Worm (Caenorhabditis elegans) whole organism, L3 larva: ENCODE results near the gene C16C8.9.

Experiments
- R02D3.7 ChIP-seq: fragments of 150-350 bp; optimal IDR thresholded peaks from 2 replicates; lab custom pipeline; 2014; ENCODE audit warnings: missing biosample characterization, missing genetic modification characterization
- ZK546.5 ChIP-seq: sonication (generic microtip); optimal IDR thresholded peaks from 2 replicates; lab custom pipeline; 2017; ENCODE audit warnings: missing biosample characterization, missing genetic modification characterization
- aly-2 ChIP-seq: fragments of 150-350 bp; optimal IDR thresholded peaks from 2 replicates; lab custom pipeline; 2014; ENCODE audit warnings: missing biosample characterization, missing genetic modification characterization
- ama-1 ChIP-seq: fragments of 150-350 bp; optimal IDR thresholded peaks from 2 replicates; lab custom pipeline; 2018
- ceh-16 ChIP-seq: sonication (generic microtip); optimal IDR thresholded peaks from 2 replicates; lab custom pipeline; 2017; ENCODE audit warnings: missing biosample characterization, missing genetic modification characterization
- ceh-28 ChIP-seq: fragments of 150-350 bp; optimal IDR thresholded peaks from 2 replicates; lab custom pipeline; 2014; ENCODE audit warnings: missing biosample characterization, missing genetic modification reagents, missing genetic modification characterization
- ceh-82 ChIP-seq: fragments of 150-350 bp; optimal IDR thresholded peaks from 2 replicates; lab custom pipeline; 2014; ENCODE audit warnings: missing biosample characterization, missing genetic modification characterization
- ceh-9 ChIP-seq: sonication (generic microtip); optimal IDR thresholded peaks from 2 replicates; lab custom pipeline; 2018; ENCODE audit warnings: missing biosample characterization, missing genetic modification characterization
- daf-12 ChIP-seq: fragments of 150-350 bp; optimal IDR thresholded peaks from 2 replicates; lab custom pipeline; 2014; ENCODE audit warnings: missing biosample characterization, missing genetic modification reagents, missing genetic modification characterization
- egl-27 ChIP-seq: sonication (generic microtip); optimal IDR thresholded peaks from 4 replicates; lab custom pipeline; 2017; ENCODE audit warnings: missing biosample characterization, missing genetic modification reagents, missing genetic modification characterization
- egl-5 ChIP-seq: fragments of 150-350 bp; optimal IDR thresholded peaks from 2 replicates; lab custom pipeline; 2017; ENCODE audit warnings: missing biosample characterization, missing genetic modification reagents, missing genetic modification characterization, inconsistent platforms
- elt-2 ChIP-seq: sonication (generic microtip); optimal IDR thresholded peaks from 2 replicates; lab custom pipeline; 2016; ENCODE audit warnings: missing genetic modification reagents, mild to moderate bottlenecking, missing genetic modification characterization, missing compliant biosample characterization
- elt-3 ChIP-seq, 3 experiments: fragments of 150-350 bp in 1 of 3; sonication (generic microtip) in 2 of 3; optimal IDR thresholded peaks; 2 replicates in 2 of 3; 4 replicates in 1 of 3; lab custom pipeline; 2014 to 2017; ENCODE audit warnings: missing biosample characterization in 3 of 3, missing genetic modification characterization in 3 of 3
- eor-1 ChIP-seq, 2 experiments: fragments of 150-350 bp; optimal IDR thresholded peaks; 2 replicates each; lab custom pipeline; 2014 to 2018; ENCODE audit warnings: missing biosample characterization in 2 of 2, missing genetic modification characterization in 2 of 2
- fkh-10 ChIP-seq: sonication (generic microtip); optimal IDR thresholded peaks from 2 replicates; lab custom pipeline; 2017; ENCODE audit warnings: missing biosample characterization, missing genetic modification reagents, missing genetic modification characterization
- fkh-2 ChIP-seq: fragments of 150-350 bp; optimal IDR thresholded peaks from 2 replicates; lab custom pipeline; 2014; ENCODE audit warnings: missing biosample characterization, missing genetic modification reagents, missing genetic modification characterization
- fos-1 ChIP-seq: fragments of 150-350 bp; optimal IDR thresholded peaks from 2 replicates; lab custom pipeline; 2014; ENCODE audit warnings: missing biosample characterization, missing genetic modification characterization
- hmg-11 ChIP-seq: sonication (generic microtip); optimal IDR thresholded peaks from 2 replicates; lab custom pipeline; 2016; ENCODE audit warnings: missing genetic modification characterization, missing compliant biosample characterization
- jun-1 ChIP-seq: fragments of 150-350 bp; optimal IDR thresholded peaks from 2 replicates; lab custom pipeline; 2014; ENCODE audit warnings: missing biosample characterization, missing genetic modification reagents, missing genetic modification characterization
- lin-15B ChIP-seq: fragments of 150-350 bp; optimal IDR thresholded peaks from 2 replicates; lab custom pipeline; 2014; ENCODE audit warnings: missing biosample characterization, missing genetic modification characterization
- lin-39 ChIP-seq: fragments of 150-350 bp; optimal IDR thresholded peaks from 2 replicates; lab custom pipeline; 2018; ENCODE audit warnings: missing biosample characterization, missing genetic modification reagents, missing genetic modification characterization
- lsy-12 ChIP-seq: sonication (generic microtip); optimal IDR thresholded peaks from 2 replicates; lab custom pipeline; 2016; ENCODE audit warnings: mild to moderate bottlenecking, missing genetic modification characterization, missing compliant biosample characterization
- mdl-1 ChIP-seq: fragments of 150-350 bp; optimal IDR thresholded peaks from 2 replicates; lab custom pipeline; 2014; ENCODE audit warnings: missing biosample characterization, missing genetic modification characterization
- nfya-1 ChIP-seq: sonication (generic microtip); optimal IDR thresholded peaks from 2 replicates; lab custom pipeline; 2017; ENCODE audit warnings: missing genetic modification characterization, mild to moderate bottlenecking, missing compliant biosample characterization, antibody characterized with exemption, moderate library complexity; ENCODE audit not compliant: insufficient read depth
- nhr-11 ChIP-seq: fragments of 150-350 bp; optimal IDR thresholded peaks from 2 replicates; lab custom pipeline; 2014; ENCODE audit warnings: missing biosample characterization, missing genetic modification characterization
- nhr-12 ChIP-seq: fragments of 150-350 bp; optimal IDR thresholded peaks from 2 replicates; lab custom pipeline; 2014; ENCODE audit warnings: missing biosample characterization, missing genetic modification characterization
- nhr-23 ChIP-seq: fragments of 150-350 bp; optimal IDR thresholded peaks from 2 replicates; lab custom pipeline; 2014; ENCODE audit warnings: missing biosample characterization, missing genetic modification reagents, missing genetic modification characterization
- nhr-237 ChIP-seq: fragments of 150-350 bp; optimal IDR thresholded peaks from 2 replicates; lab custom pipeline; 2014; ENCODE audit warnings: missing biosample characterization, missing genetic modification characterization
- nhr-25 ChIP-seq: sonication (generic microtip); optimal IDR thresholded peaks from 2 replicates; lab custom pipeline; 2017; ENCODE audit warnings: missing biosample characterization, missing genetic modification characterization
- nhr-28 ChIP-seq: fragments of 150-350 bp; optimal IDR thresholded peaks from 2 replicates; lab custom pipeline; 2014; ENCODE audit warnings: missing biosample characterization, missing genetic modification characterization
- nhr-43 ChIP-seq: sonication (generic microtip); optimal IDR thresholded peaks from 2 replicates; lab custom pipeline; 2016; ENCODE audit warnings: mild to moderate bottlenecking, missing genetic modification characterization, missing compliant biosample characterization; ENCODE audit not compliant: poor library complexity, severe bottlenecking
- nhr-67 ChIP-seq: fragments of 150-350 bp; optimal IDR thresholded peaks from 2 replicates; lab custom pipeline; 2014; ENCODE audit warnings: missing biosample characterization, missing genetic modification characterization
- nhr-76 ChIP-seq: fragments of 150-350 bp; sonication (generic microtip); optimal IDR thresholded peaks from 5 replicates; lab custom pipeline; 2014; ENCODE audit warnings: missing biosample characterization, missing genetic modification characterization
- pha-4 ChIP-seq: fragments of 150-350 bp; optimal IDR thresholded peaks from 2 replicates; lab custom pipeline; 2014; ENCODE audit warnings: missing biosample characterization, missing genetic modification reagents, missing genetic modification characterization
- pqm-1 ChIP-seq: fragments of 150-350 bp; optimal IDR thresholded peaks from 2 replicates; lab custom pipeline; 2017; ENCODE audit warnings: missing biosample characterization, missing genetic modification characterization, inconsistent platforms
- sea-2 ChIP-seq: fragments of 150-350 bp; sonication (generic microtip); optimal IDR thresholded peaks from 4 replicates; lab custom pipeline; 2014; ENCODE audit warnings: missing biosample characterization, missing genetic modification reagents, missing genetic modification characterization
- snpc-4 ChIP-seq: fragments of 150-350 bp; optimal IDR thresholded peaks from 2 replicates; lab custom pipeline; 2014; ENCODE audit warnings: missing biosample characterization, missing genetic modification characterization
- tbx-2 ChIP-seq: sonication (generic microtip); optimal IDR thresholded peaks from 2 replicates; lab custom pipeline; 2016; ENCODE audit warnings: mild to moderate bottlenecking, missing genetic modification characterization, missing compliant biosample characterization
- unc-39 ChIP-seq: sonication (generic microtip); optimal IDR thresholded peaks from 4 replicates; lab custom pipeline; 2017; ENCODE audit warnings: missing biosample characterization, missing genetic modification characterization
- unc-62 ChIP-seq: fragments of 150-350 bp; sonication (generic microtip); optimal IDR thresholded peaks from 4 replicates; lab custom pipeline; 2014; ENCODE audit warnings: missing biosample characterization, missing genetic modification reagents, missing genetic modification characterization
- zag-1 ChIP-seq: fragments of 150-350 bp; optimal IDR thresholded peaks from 2 replicates; lab custom pipeline; 2014; ENCODE audit warnings: missing biosample characterization, missing genetic modification characterization
- ztf-11 ChIP-seq: fragments of 150-350 bp; optimal IDR thresholded peaks from 2 replicates; lab custom pipeline; 2014; ENCODE audit warnings: missing biosample characterization, missing genetic modification characterization
- ztf-4 ChIP-seq: fragments of 150-350 bp; optimal IDR thresholded peaks from 2 replicates; lab custom pipeline; 2014; ENCODE audit warnings: missing biosample characterization, missing genetic modification characterization

The C16C8.9 gene

ce11 chrII:3482231-3482630 is 19.2 kb upstream of the C16C8.9 start, which contains the start of gene smu-2:
Gene smu-2, plus strand, starts transcription at chrII:3482408.
- TF ChIP-seq ztf-11 = no peak
- TF ChIP-seq sea-2 = no peak
- TF ChIP-seq fkh-2 = no peak
- no peak for TF ChIP-seq ceh-16 (tag; lab: Kevin White, UChicago)
- peak; percentile 59 for TF ChIP-seq lin-39
- TF ChIP-seq nhr-28 (tag; lab: Kevin White, UChicago) = no peak
- no peak for TF ChIP-seq nhr-76 (tag; lab: Kevin White, UChicago)
- TF ChIP-seq ztf-4 (tag; lab: Kevin White, UChicago) = no peak
- TF ChIP-seq ceh-82 (tag; lab: Kevin White, UChicago) = no peak
- peak; percentile 17 for TF ChIP-seq fkh-10 (GFP tag; lab: Kevin White, UChicago)
- TF ChIP-seq eor-1 (tag; optimal IDR thresholded peaks at IDR 0.05; lab: Kevin White, UChicago) = no peak
- TF ChIP-seq aly-2 = no peak
- TF ChIP-seq ceh-9 (tag; lab: Kevin White, UChicago) = no peak
- TF ChIP-seq snpc-4 (tag; lab: Kevin White, UChicago) = peak; percentile 55
- TF ChIP-seq egl-27 (tag; lab: Kevin White, UChicago) = no peak
- TF ChIP-seq tbx-2 (tag; lab: Kevin White, UChicago) = no peak
- peak; percentile 69 for TF ChIP-seq egl-5 (tag; lab: Kevin White, UChicago)
- TF ChIP-seq lsy-12 (tag; lab: Kevin White, UChicago) = no peak
- no peak for TF ChIP-seq daf-12
- no peak for TF ChIP-seq hmg-11
- TF ChIP-seq ceh-28 (tag; lab: Kevin White, UChicago) = no peak
- no peak for TF ChIP-seq nhr-237 (tag; lab: Kevin White, UChicago)
- TF ChIP-seq nhr-23 = peak; percentile 17
- no peak for TF ChIP-seq nhr-11 (tag; lab: Kevin White, UChicago)
- no peak for TF ChIP-seq ZK546.5 (tag; lab: Kevin White, UChicago)
- no peak for TF ChIP-seq zag-1 (tag; lab: Kevin White, UChicago)
- TF ChIP-seq nhr-25 = peak; percentile 20
- TF ChIP-seq R02D3.7 (tag; lab: Kevin White, UChicago) = peak; percentile 1
- TF ChIP-seq elt-2 (tag; lab: Kevin White, UChicago) = peak; percentile 11
- no peak for TF ChIP-seq pha-4
- TF ChIP-seq unc-39 (tag; lab: Kevin White, UChicago) = no peak
- no peak for TF ChIP-seq mdl-1 (tag; lab: Kevin White, UChicago)
- no peak for TF ChIP-seq jun-1
- TF ChIP-seq nhr-12 (tag; lab: Kevin White, UChicago) = no peak
- no peak for TF ChIP-seq pqm-1 (tag; lab: Kevin White, UChicago)
- TF ChIP-seq nfya-1 = peak; percentile 55
- TF ChIP-seq lin-15B (tag; lab: Kevin White, UChicago) = peak; percentile 91
- no peak for TF ChIP-seq nhr-67 (tag; lab: Kevin White, UChicago)
- no peak for TF ChIP-seq fos-1 (tag; lab: Kevin White, UChicago)
- TF ChIP-seq unc-62 (GFP tag; lab: Kevin White, UChicago) = no peak
- TF ChIP-seq nhr-43 (tag; lab: Kevin White, UChicago) = no peak
- TF ChIP-seq, all 47 proteins: peak for 10

DNA sequence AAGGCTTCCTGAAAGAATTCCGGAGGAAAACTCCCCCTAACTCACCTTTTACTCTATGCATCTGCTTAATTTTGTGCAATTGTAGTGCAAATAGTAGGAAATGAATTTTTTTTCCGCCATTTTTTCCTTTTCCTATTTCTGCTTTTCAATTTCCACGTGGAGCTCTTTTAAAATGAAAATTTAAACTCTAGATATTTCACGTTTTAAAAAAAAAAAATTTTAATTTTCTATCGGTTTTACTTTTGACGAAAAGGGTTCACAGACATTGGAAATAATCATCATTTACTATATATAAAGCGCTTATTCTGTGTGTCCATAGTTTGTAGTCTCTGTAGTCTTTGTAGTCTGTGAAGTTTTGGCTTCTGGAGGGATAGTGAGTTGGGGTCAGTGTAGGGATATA is 18.6 kb upstream of the C16C8.9 start, which contains the start of gene Y49F6B.8:
Gene Y49F6B.8, minus strand, starts transcription at position 101 of the 400 bp plus-strand sequence.
- TF ChIP-seq hmg-11 (no peak), nhr-25 (no peak), unc-39 (tag; lab: Kevin White, UChicago) (no peak), lin-39 (no peak), ZK546.5 (tag; lab: Kevin White, UChicago) (no peak), elt-3 (tag; optimal IDR thresholded peaks at IDR 0.05; lab: Kevin White, UChicago) (no peak), ceh-28 (tag; lab: Kevin White, UChicago) (no peak), lsy-12 (tag; lab: Kevin White, UChicago) (no peak), nhr-12 (tag; lab: Kevin White, UChicago) (no peak), ceh-82 (tag; lab: Kevin White, UChicago) (no peak), ama-1 (lab: Kevin White, UChicago) (no peak), nhr-237 (tag; lab: Kevin White, UChicago) (no peak), lin-15B (tag; lab: Kevin White, UChicago) (no peak), nhr-76 (tag; lab: Kevin White, UChicago) (no peak)
